Worm (Caenorhabditis elegans): ENCODE results near the gene C33A12.4.

- no peak for TF ChIP-seq nhr-76 (tag; optimal IDR thresholded peaks at IDR 0.05)
- TF ChIP-seq nhr-11 (tag; optimal IDR thresholded peaks at IDR 0.05) = no peak
- no peak for TF ChIP-seq skn-1 (tag; optimal IDR thresholded peaks at IDR 0.05)
- no peak for TF ChIP-seq pqm-1 (tag; optimal IDR thresholded peaks at IDR 0.05)
- no peak for TF ChIP-seq irx-1 (tag; optimal IDR thresholded peaks at IDR 0.05)
- TF ChIP-seq Y116A8C.19 (tag; optimal IDR thresholded peaks at IDR 0.05; ENCODE audit: borderline replicate concordance) = no peak
- TF ChIP-seq unc-130 (tag; optimal IDR thresholded peaks at IDR 0.05) = no peak
- no peak for TF ChIP-seq sox-4 (tag; optimal IDR thresholded peaks at IDR 0.05)
- no peak for TF ChIP-seq zip-4 (GFP tag; optimal IDR thresholded peaks at IDR 0.05)
- TF ChIP-seq nhr-19 (GFP tag; conservative IDR thresholded peaks at IDR 0.05) = no peak
- TF ChIP-seq nhr-20 (tag; optimal IDR thresholded peaks at IDR 0.05) = no peak
- TF ChIP-seq nhr-12 (tag; optimal IDR thresholded peaks at IDR 0.05) = no peak
- no peak for TF ChIP-seq jun-1 (tag; optimal IDR thresholded peaks at IDR 0.05)
- TF ChIP-seq ces-1 (GFP tag; optimal IDR thresholded peaks at IDR 0.05) = no peak
Observed at ce11 chrIV:9518608-9519007, 8.2 kb upstream of the C33A12.4 start, which contains the start of gene nlp-35.
